Fruit fly (Drosophila melanogaster): ENCODE results near the gene Uev1A.

Uev1A gene

DNA sequence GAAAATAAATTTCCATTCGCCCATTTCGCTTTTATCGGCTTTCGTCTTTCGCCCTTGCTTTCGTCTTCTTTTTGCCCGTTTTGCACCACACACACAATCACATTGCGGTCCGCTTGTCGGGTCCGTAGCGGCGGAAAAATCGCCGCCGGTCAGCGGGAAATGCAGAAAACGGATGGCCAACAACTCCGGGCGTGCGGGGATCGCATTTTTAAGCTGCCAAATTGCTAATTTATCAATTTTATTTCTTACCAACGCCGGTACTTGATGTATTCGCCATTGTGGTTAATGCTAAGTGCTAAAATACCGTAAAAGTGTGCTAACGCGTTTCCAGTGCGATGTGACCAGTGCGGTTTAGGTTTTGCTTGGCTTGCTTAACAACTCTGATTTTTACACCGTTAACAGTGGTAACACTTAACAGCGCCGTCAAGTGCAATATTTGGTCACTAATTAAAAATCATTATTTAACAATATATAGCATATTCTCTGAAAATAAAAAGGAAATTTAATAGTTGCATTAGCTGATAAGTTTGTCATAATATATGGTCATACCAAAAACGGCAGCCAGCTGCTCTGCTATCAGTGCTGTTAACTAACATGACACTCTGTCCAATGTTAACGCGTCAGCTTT lies at the start of gene Uev1A, which contains the start of gene Membrin:
Uev1A (minus strand) TSS at position 346 of the 628 bp plus-strand sequence.
Membrin (plus strand) TSS at position 576 of the 628 bp plus-strand sequence.
- no peak for TF ChIP-seq sv (GFP tag; optimal IDR thresholded peaks at IDR 0.05)
- TF ChIP-seq jim (GFP tag; optimal IDR thresholded peaks at IDR 0.05), result no peak
- TF ChIP-seq Hnf4 (GFP tag; optimal IDR thresholded peaks at IDR 0.05), result peak; percentile 20
- TF ChIP-seq ey (GFP tag; optimal IDR thresholded peaks at IDR 0.05), result peak; percentile 4
- TF ChIP-seq Rel (GFP tag; optimal IDR thresholded peaks at IDR 0.05), result no peak
- TF ChIP-seq Rel (tag; optimal IDR thresholded peaks at IDR 0.05), result no peak
- no peak for TF ChIP-seq dsf (GFP tag; optimal IDR thresholded peaks at IDR 0.05; ENCODE audit: borderline replicate concordance)
- no peak for TF ChIP-seq N (GFP tag; optimal IDR thresholded peaks at IDR 0.05)
- TF ChIP-seq sage (GFP tag; optimal IDR thresholded peaks at IDR 0.05), result peak; percentile 53
- TF ChIP-seq psq (GFP tag; optimal IDR thresholded peaks at IDR 0.05), result peak; percentile 10
- TF ChIP-seq Sp1 (GFP tag; optimal IDR thresholded peaks at IDR 0.05), result no peak
- no peak for TF ChIP-seq tai (GFP tag; optimal IDR thresholded peaks at IDR 0.05)
- TF ChIP-seq Hr83 (GFP tag; optimal IDR thresholded peaks at IDR 0.05; ENCODE audit: poor library complexity, severe bottlenecking), result no peak
- TF ChIP-seq pan (optimal IDR thresholded peaks at IDR 0.05), result no peak
- no peak for TF ChIP-seq OdsH (GFP tag; optimal IDR thresholded peaks at IDR 0.05)
- no peak for TF ChIP-seq CG32264 (GFP tag; optimal IDR thresholded peaks at IDR 0.05)
- TF ChIP-seq dmrt93B (GFP tag; optimal IDR thresholded peaks at IDR 0.05), result no peak
- no peak for TF ChIP-seq usp (GFP tag; optimal IDR thresholded peaks at IDR 0.05)
- TF ChIP-seq HLH106 (tag; optimal IDR thresholded peaks at IDR 0.05), result no peak
- TF ChIP-seq Hr78 (GFP tag; optimal IDR thresholded peaks at IDR 0.05), result no peak
- TF ChIP-seq Jra (GFP tag; optimal IDR thresholded peaks at IDR 0.05), result no peak
- peak; percentile 15 for TF ChIP-seq h (GFP tag; optimal IDR thresholded peaks at IDR 0.05)
- TF ChIP-seq fru (GFP tag; optimal IDR thresholded peaks at IDR 0.05), result no peak
- TF ChIP-seq Dif (GFP tag; optimal IDR thresholded peaks at IDR 0.05; ENCODE audit: partially characterized antibody), result no peak
- TF ChIP-seq woc (GFP tag; optimal IDR thresholded peaks at IDR 0.05), result no peak
- TF ChIP-seq Mio (GFP tag; optimal IDR thresholded peaks at IDR 0.05), result no peak
- TF ChIP-seq brk (GFP tag; optimal IDR thresholded peaks at IDR 0.05), result no peak
- no peak for TF ChIP-seq Dfd (GFP tag; optimal IDR thresholded peaks at IDR 0.05)
- TF ChIP-seq Vsx2 (GFP tag; optimal IDR thresholded peaks at IDR 0.05; ENCODE audit: partially characterized antibody), result no peak
- peak; percentile 37 for TF ChIP-seq rgr (GFP tag; optimal IDR thresholded peaks at IDR 0.05)
- TF ChIP-seq foxo (GFP tag; optimal IDR thresholded peaks at IDR 0.05), result no peak
- TF ChIP-seq CrebA (GFP tag; optimal IDR thresholded peaks at IDR 0.05; ENCODE audit: borderline replicate concordance), result no peak
- TF ChIP-seq br (GFP tag; optimal IDR thresholded peaks at IDR 0.05), result no peak
- peak; percentile 14 for TF ChIP-seq Myc (optimal IDR thresholded peaks at IDR 0.05)
- no peak for TF ChIP-seq dl (GFP tag; optimal IDR thresholded peaks at IDR 0.05; ENCODE audit: insufficient read depth in 1 of 2, partially characterized antibody in 2 of 2)
- no peak for TF ChIP-seq GATAd (GFP tag; optimal IDR thresholded peaks at IDR 0.05)
- no peak for TF ChIP-seq Abd-B (GFP tag; optimal IDR thresholded peaks at IDR 0.05)
- no peak for TF ChIP-seq CG9705 (GFP tag; optimal IDR thresholded peaks at IDR 0.05)
- no peak for TF ChIP-seq lola (GFP tag; optimal IDR thresholded peaks at IDR 0.05)

DNA sequence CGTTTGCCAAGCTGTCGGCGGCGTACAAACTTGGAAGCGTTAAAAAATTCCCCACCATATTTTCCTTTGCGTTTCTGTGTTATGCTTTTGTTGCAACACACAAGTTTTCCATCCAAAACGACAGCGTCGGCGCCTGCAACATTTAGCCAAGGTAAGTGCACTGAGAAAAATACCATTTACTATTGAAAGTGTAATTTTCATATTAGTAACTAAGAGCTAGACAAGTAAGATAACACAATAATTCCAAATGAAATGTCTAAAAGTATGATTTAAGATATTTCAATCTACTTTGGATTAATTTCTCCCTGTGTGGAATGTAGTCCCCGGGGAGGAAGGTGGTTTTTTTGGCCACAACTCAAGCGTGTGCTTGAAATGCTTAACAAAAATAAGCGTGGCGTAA lies 19.7 kb upstream of the Uev1A start:
- TF ChIP-seq jim (GFP tag; optimal IDR thresholded peaks at IDR 0.05) (no peak), N (GFP tag; optimal IDR thresholded peaks at IDR 0.05) (no peak), Sp1 (GFP tag; optimal IDR thresholded peaks at IDR 0.05) (no peak), pan (optimal IDR thresholded peaks at IDR 0.05) (no peak), h (GFP tag; optimal IDR thresholded peaks at IDR 0.05) (no peak), psq (GFP tag; optimal IDR thresholded peaks at IDR 0.05) (no peak), woc (GFP tag; optimal IDR thresholded peaks at IDR 0.05) (no peak), rgr (GFP tag; optimal IDR thresholded peaks at IDR 0.05) (no peak), Mio (GFP tag; optimal IDR thresholded peaks at IDR 0.05) (no peak), sv (GFP tag; optimal IDR thresholded peaks at IDR 0.05) (no peak), foxo (GFP tag; optimal IDR thresholded peaks at IDR 0.05) (no peak), Dfd (GFP tag; optimal IDR thresholded peaks at IDR 0.05) (no peak), sage (GFP tag; optimal IDR thresholded peaks at IDR 0.05) (no peak), Hr78 (GFP tag; optimal IDR thresholded peaks at IDR 0.05) (no peak)
